Fruit fly (Drosophila melanogaster): Measurements from ENCODE around the gene Oatp33Ea.

Gene Oatp33Ea

dm6 chr2L:12482723-12483342 is 37.1 kb upstream of the Oatp33Ea start (continued):
- TF ChIP-seq Max (GFP tag; optimal IDR thresholded peaks at IDR 0.05) (no peak), sug (tag; optimal IDR thresholded peaks at IDR 0.05) (no peak), CG8290 (GFP tag; optimal IDR thresholded peaks at IDR 0.05) (no peak), CG8290 (tag; optimal IDR thresholded peaks at IDR 0.05) (no peak), lbe (GFP tag; optimal IDR thresholded peaks at IDR 0.05) (peak; percentile 64), CG12391 (tag; optimal IDR thresholded peaks at IDR 0.05) (no peak), Poxn (GFP tag; IDR thresholded peaks at IDR 0.05) (no peak), zen (tag; optimal IDR thresholded peaks at IDR 0.05) (no peak), CG8089 (GFP tag; optimal IDR thresholded peaks at IDR 0.05) (peak; percentile 5), insv (GFP tag; optimal IDR thresholded peaks at IDR 0.05) (peak in 1 of 2 experiments; percentile 86), CG17186 (GFP tag; optimal IDR thresholded peaks at IDR 0.05) (no peak), CG6765 (GFP tag; optimal IDR thresholded peaks at IDR 0.05) (no peak), CG42726 (GFP tag; IDR thresholded peaks at IDR 0.05; ENCODE audit: partially characterized antibody) (no peak), crp (GFP tag; optimal IDR thresholded peaks at IDR 0.05) (no peak), pnt (GFP tag; optimal IDR thresholded peaks at IDR 0.05) (no peak), CG1602 (GFP tag; optimal IDR thresholded peaks at IDR 0.05) (no peak), Usf (GFP tag; optimal IDR thresholded peaks at IDR 0.05) (no peak), abd-A (tag; optimal IDR thresholded peaks at IDR 0.05) (peak; percentile 30), HLH4C (GFP tag; IDR thresholded peaks at IDR 0.05; ENCODE audit: partially characterized antibody) (no peak), CG17328 (GFP tag; IDR thresholded peaks at IDR 0.05) (no peak), CG7271 (tag; optimal IDR thresholded peaks at IDR 0.05) (no peak), stc (GFP tag; IDR thresholded peaks at IDR 0.05) (peak; percentile 34; the same call in 1 of the 2 replicates), CG3995 (GFP tag; optimal IDR thresholded peaks at IDR 0.05) (no peak), CG17912 (GFP tag; optimal IDR thresholded peaks at IDR 0.05) (no peak), Chrac-16 (GFP tag; optimal IDR thresholded peaks at IDR 0.05) (no peak), Ets65A (GFP tag) (no peak), lmd (GFP tag; IDR thresholded peaks at IDR 0.05) (no peak), Pdp1 (GFP tag; optimal IDR thresholded peaks at IDR 0.05) (peak in 1 of 2 experiments; percentile 43), chm (GFP tag; IDR thresholded peaks at IDR 0.05) (no peak), Bteb2 (GFP tag; optimal IDR thresholded peaks at IDR 0.05) (no peak), D19A (tag; optimal IDR thresholded peaks at IDR 0.05) (no peak), lab (GFP tag; optimal IDR thresholded peaks at IDR 0.05) (no peak)

dm6 chr2L:12481758-12482157 is 36.0 kb upstream of the Oatp33Ea start:
- no peak for TF ChIP-seq D (optimal IDR thresholded peaks at IDR 0.05)
- no peak for TF ChIP-seq D (GFP tag; optimal IDR thresholded peaks at IDR 0.05)
- TF ChIP-seq CG13296 (GFP tag; optimal IDR thresholded peaks at IDR 0.05): peak; percentile 7
- no peak for TF ChIP-seq CG18599 (GFP tag; optimal IDR thresholded peaks at IDR 0.05)
- TF ChIP-seq Scr (GFP tag; IDR thresholded peaks at IDR 0.05; ENCODE audit: partially characterized antibody): no peak
- TF ChIP-seq Pdp1 (GFP tag; optimal IDR thresholded peaks at IDR 0.05): peak in 1 of 2 experiments; percentile 92

- TF ChIP-seq fu2 (GFP tag; optimal IDR thresholded peaks at IDR 0.05) (no peak), Bteb2 (GFP tag; optimal IDR thresholded peaks at IDR 0.05) (no peak), Optix (GFP tag; IDR thresholded peaks at IDR 0.05) (0 out of 3 replicates have a peak, but pooled peaks have one; percentile 30), Drgx (GFP tag; IDR thresholded peaks at IDR 0.05) (peak; percentile 31; the same call in 1 of the 2 replicates)
Observed at dm6 chr2L:12480846-12481245, 35.1 kb upstream of the Oatp33Ea start.
